Worm (Caenorhabditis elegans) whole organism, L4 larva: ENCODE results near the gene dkc-1.
A peak's percentile ranks its signal among the peaks of the same experiment; 100 is the strongest.

Source experiments
- F10B5.3 ChIP-seq: sonication (generic microtip); optimal IDR thresholded peaks from 2 replicates; lab custom pipeline; 2016; ENCODE audit warnings: mild to moderate bottlenecking, missing genetic modification characterization, missing compliant biosample characterization
- F26F4.8 ChIP-seq: fragments of 200-800 bp; sonication (Bioruptor generic); conservative IDR thresholded peaks from 2 replicates; pipeline ENCODE4 v1.3.6; 2022; ENCODE audit warnings: missing genetic modification characterization, missing compliant biosample characterization
- F37D6.2 ChIP-seq: sonication (generic microtip); optimal IDR thresholded peaks from 2 replicates; lab custom pipeline; 2016; ENCODE audit warnings: mild to moderate bottlenecking, missing genetic modification characterization, missing compliant biosample characterization
- F44E2.7 ChIP-seq: fragments of 200-800 bp; sonication (Bioruptor generic); IDR thresholded peaks from 2 replicates; pipeline ENCODE4 v2.1.2; 2022; ENCODE audit warnings: missing genetic modification characterization, missing compliant biosample characterization
- ZK337.2 ChIP-seq: fragments of 200-800 bp; sonication (Bioruptor generic); IDR thresholded peaks from 2 replicates; pipeline ENCODE4 v1.3.6; 2022; ENCODE audit warnings: missing genetic modification reagents, missing genetic modification characterization, missing compliant biosample characterization
- ceh-28 ChIP-seq: fragments of 150-350 bp; optimal IDR thresholded peaks from 2 replicates; lab custom pipeline; 2014; ENCODE audit warnings: missing biosample characterization, missing genetic modification reagents, missing genetic modification characterization
- ceh-32 ChIP-seq: sonication (generic microtip); optimal IDR thresholded peaks from 2 replicates; lab custom pipeline; 2016; ENCODE audit warnings: mild to moderate bottlenecking, missing genetic modification characterization, missing compliant biosample characterization; ENCODE audit not compliant: poor library complexity
- ceh-44 ChIP-seq: fragments of 200-800 bp; sonication (Bioruptor generic); IDR thresholded peaks from 2 replicates; pipeline ENCODE4 v1.3.6; 2022; ENCODE audit warnings: missing genetic modification reagents, missing genetic modification characterization, missing compliant biosample characterization
- ceh-62 ChIP-seq: sonication (generic microtip); optimal IDR thresholded peaks from 2 replicates; lab custom pipeline; 2017; ENCODE audit warnings: missing biosample characterization, missing genetic modification characterization
- ces-1 ChIP-seq: fragments of 150-350 bp; sonication (generic microtip); optimal IDR thresholded peaks from 4 replicates; lab custom pipeline; 2014; ENCODE audit warnings: missing biosample characterization, missing genetic modification reagents, missing genetic modification characterization
- ctbp-1 ChIP-seq: fragments of 200-800 bp; sonication (Bioruptor generic); IDR thresholded peaks from 2 replicates; pipeline ENCODE4 v1.3.6; 2022; ENCODE audit warnings: missing genetic modification reagents, missing genetic modification characterization, missing compliant biosample characterization
- daf-12 ChIP-seq: fragments of 150-350 bp; optimal IDR thresholded peaks from 2 replicates; lab custom pipeline; 2014; ENCODE audit warnings: missing biosample characterization, missing genetic modification reagents, missing genetic modification characterization
- daf-16 ChIP-seq, 3 experiments: sonication (generic microtip); optimal IDR thresholded peaks; 2 replicates each; lab custom pipeline; 2016 to 2017; ENCODE audit warnings: missing genetic modification characterization in 3 of 3, missing genetic modification reagents in 3 of 3, mild to moderate bottlenecking in 2 of 3, missing compliant biosample characterization in 2 of 3, missing biosample characterization in 1 of 3, moderate library complexity in 1 of 3
- daf-19 ChIP-seq: fragments of 200-800 bp; sonication (Bioruptor generic); conservative IDR thresholded peaks from 2 replicates; pipeline ENCODE4 v1.3.6; 2022; ENCODE audit warnings: missing genetic modification characterization, missing compliant biosample characterization
- daf-8 ChIP-seq: fragments of 200-800 bp; sonication (Bioruptor generic); IDR thresholded peaks from 2 replicates; pipeline ENCODE4 v1.3.6; 2022; ENCODE audit warnings: missing genetic modification characterization, missing compliant biosample characterization
- dmd-6 ChIP-seq: fragments of 200-800 bp; sonication (Bioruptor generic); IDR thresholded peaks from 2 replicates; pipeline ENCODE4 v1.3.6; 2022; ENCODE audit warnings: missing genetic modification reagents, missing genetic modification characterization, missing compliant biosample characterization
- dmd-8 ChIP-seq: fragments of 200-800 bp; sonication (Bioruptor generic); IDR thresholded peaks from 2 replicates; pipeline ENCODE4 v1.3.6; 2022; ENCODE audit warnings: missing genetic modification characterization, missing compliant biosample characterization
- dpl-1 ChIP-seq: fragments of 150-350 bp; optimal IDR thresholded peaks from 2 replicates; lab custom pipeline; 2014; ENCODE audit warnings: missing biosample characterization, missing genetic modification reagents, missing genetic modification characterization
- duxl-1 ChIP-seq: sonication (generic microtip); optimal IDR thresholded peaks from 2 replicates; lab custom pipeline; 2016; ENCODE audit warnings: mild to moderate bottlenecking, missing genetic modification characterization, moderate library complexity, missing compliant biosample characterization; ENCODE audit not compliant: poor library complexity
- dve-1 ChIP-seq: sonication (generic microtip); optimal IDR thresholded peaks from 2 replicates; lab custom pipeline; 2017; ENCODE audit warnings: antibody characterized with exemption, mild to moderate bottlenecking, missing genetic modification characterization, missing compliant biosample characterization; ENCODE audit not compliant: insufficient read depth
- egl-27 ChIP-seq: sonication (generic microtip); optimal IDR thresholded peaks from 3 replicates; lab custom pipeline; 2017; ENCODE audit warnings: missing biosample characterization, missing genetic modification reagents, missing genetic modification characterization
- egl-43 ChIP-seq: fragments of 200-800 bp; sonication (Bioruptor generic); IDR thresholded peaks from 2 replicates; pipeline ENCODE4 v1.3.6; 2022; ENCODE audit warnings: missing genetic modification reagents, missing genetic modification characterization, missing compliant biosample characterization
- hlh-30 ChIP-seq: sonication (generic microtip); optimal IDR thresholded peaks from 2 replicates; lab custom pipeline; 2017; ENCODE audit warnings: antibody characterized with exemption, mild to moderate bottlenecking, missing genetic modification characterization, missing compliant biosample characterization; ENCODE audit not compliant: insufficient read depth
- lim-7 ChIP-seq: fragments of 200-800 bp; sonication (Bioruptor generic); IDR thresholded peaks from 2 replicates; pipeline ENCODE4 v1.3.6; 2022; ENCODE audit warnings: missing genetic modification characterization, missing compliant biosample characterization
- lin-15B ChIP-seq: fragments of 150-350 bp; sonication (generic microtip); optimal IDR thresholded peaks from 3 replicates; lab custom pipeline; 2014; ENCODE audit warnings: missing biosample characterization, missing genetic modification characterization
- lin-29 ChIP-seq: fragments of 200-800 bp; sonication (Bioruptor generic); IDR thresholded peaks from 2 replicates; pipeline ENCODE4 v1.3.6; 2022; ENCODE audit warnings: missing genetic modification reagents, missing genetic modification characterization, missing compliant biosample characterization
- madf-5 ChIP-seq, 2 experiments: fragments of 200-800 bp; sonication (Bioruptor generic); IDR thresholded peaks; 2 replicates each; pipeline ENCODE4 v1.3.6; 2022; ENCODE audit warnings: missing compliant biosample characterization in 2 of 2, missing genetic modification characterization in 2 of 2
- madf-9 ChIP-seq: fragments of 200-800 bp; sonication (Bioruptor generic); conservative IDR thresholded peaks from 2 replicates; pipeline ENCODE4 v1.3.6; 2022; ENCODE audit warnings: missing genetic modification reagents, missing genetic modification characterization, missing compliant biosample characterization
- mdt-29 ChIP-seq: fragments of 200-800 bp; sonication (Bioruptor generic); IDR thresholded peaks from 2 replicates; pipeline ENCODE4 v1.3.6; 2022; ENCODE audit warnings: missing genetic modification reagents, missing genetic modification characterization, missing compliant biosample characterization
- mep-1 ChIP-seq: fragments of 150-350 bp; sonication (generic microtip); optimal IDR thresholded peaks from 3 replicates; lab custom pipeline; 2014; ENCODE audit warnings: missing biosample characterization, missing genetic modification characterization
- mes-2 ChIP-seq: sonication (generic microtip); optimal IDR thresholded peaks from 2 replicates; lab custom pipeline; 2016; ENCODE audit warnings: missing genotype, mild to moderate bottlenecking, missing genetic modification characterization, missing compliant biosample characterization; ENCODE audit not compliant: poor library complexity, severe bottlenecking
- nhr-11 ChIP-seq: fragments of 150-350 bp; optimal IDR thresholded peaks from 2 replicates; lab custom pipeline; 2014; ENCODE audit warnings: missing biosample characterization, missing genetic modification characterization
- nhr-111 ChIP-seq: fragments of 200-800 bp; sonication (Bioruptor generic); optimal IDR thresholded peaks from 2 replicates; lab custom pipeline; 2018; ENCODE audit warnings: mild to moderate bottlenecking, missing genetic modification characterization, missing compliant biosample characterization
- nhr-237 ChIP-seq: sonication (generic microtip); optimal IDR thresholded peaks from 2 replicates; lab custom pipeline; 2017; ENCODE audit warnings: missing biosample characterization, missing genetic modification characterization
- nhr-42 ChIP-seq: fragments of 200-800 bp; sonication (Bioruptor generic); IDR thresholded peaks from 2 replicates; pipeline ENCODE4 v1.3.6; 2022; ENCODE audit warnings: missing genetic modification characterization, missing compliant biosample characterization
- nhr-76 ChIP-seq: fragments of 150-350 bp; optimal IDR thresholded peaks from 2 replicates; lab custom pipeline; 2014; ENCODE audit warnings: missing biosample characterization, missing genetic modification characterization
- pha-4 ChIP-seq, 2 experiments: fragments of 150-350 bp in 1 of 2; fragments of 200-800 bp in 1 of 2; sonication (Bioruptor generic) in 1 of 2; IDR thresholded peaks in 1 of 2; optimal IDR thresholded peaks in 1 of 2; 2 replicates each; pipeline versions ENCODE4 v1.3.6 to Lab custom; 2014 to 2022; ENCODE audit warnings: missing genetic modification characterization in 2 of 2, missing genetic modification reagents in 2 of 2, missing biosample characterization in 1 of 2, missing compliant biosample characterization in 1 of 2
- php-3 ChIP-seq: fragments of 200-800 bp; sonication (Bioruptor generic); IDR thresholded peaks from 2 replicates; pipeline ENCODE4 v1.3.6; 2022; ENCODE audit warnings: missing genetic modification reagents, missing genetic modification characterization, missing compliant biosample characterization
- set-16 ChIP-seq: fragments of 200-800 bp; sonication (Bioruptor generic); IDR thresholded peaks from 2 replicates; pipeline ENCODE4 v1.3.6; 2022; ENCODE audit warnings: missing genetic modification reagents, missing genetic modification characterization, missing compliant biosample characterization
- skn-1 ChIP-seq: fragments of 150-350 bp; optimal IDR thresholded peaks from 2 replicates; lab custom pipeline; 2014; ENCODE audit warnings: missing biosample characterization, missing genetic modification characterization
- snpc-1.2 ChIP-seq: fragments of 200-800 bp; sonication (Bioruptor generic); IDR thresholded peaks from 2 replicates; pipeline ENCODE4 v1.3.6; 2022; ENCODE audit warnings: missing genetic modification reagents, missing genetic modification characterization, missing compliant biosample characterization
- tag-97 ChIP-seq: fragments of 200-800 bp; sonication (Bioruptor generic); IDR thresholded peaks from 2 replicates; pipeline ENCODE4 v1.3.6; 2022; ENCODE audit warnings: missing genetic modification characterization, missing compliant biosample characterization
- tra-1 ChIP-seq: fragments of 200-800 bp; sonication (Bioruptor generic); IDR thresholded peaks from 2 replicates; pipeline ENCODE4 v1.3.6; 2022; ENCODE audit warnings: missing genetic modification reagents, missing genetic modification characterization, missing compliant biosample characterization
- unc-62 ChIP-seq, 3 experiments: fragments of 150-350 bp in 1 of 3; sonication (generic microtip); optimal IDR thresholded peaks in 2 of 3; peaks in 1 of 3; 1 replicate in 1 of 3; 2 replicates in 2 of 3; lab custom pipeline; 2014 to 2017; ENCODE audit warnings: missing biosample characterization in 3 of 3, missing genetic modification characterization in 3 of 3, missing genetic modification reagents in 3 of 3, missing genotype in 1 of 3
- zag-1 ChIP-seq: fragments of 150-350 bp; optimal IDR thresholded peaks from 2 replicates; lab custom pipeline; 2014; ENCODE audit warnings: missing biosample characterization, missing genetic modification characterization
- zfp-2 ChIP-seq: sonication (generic microtip); optimal IDR thresholded peaks from 2 replicates; lab custom pipeline; 2016; ENCODE audit warnings: mild to moderate bottlenecking, missing genetic modification characterization, missing compliant biosample characterization
- ztf-7 ChIP-seq: fragments of 150-350 bp; optimal IDR thresholded peaks from 2 replicates; lab custom pipeline; 2014; ENCODE audit warnings: missing biosample characterization, missing genetic modification characterization

Gene dkc-1

ce11 chrIII:10704499-10704898 is 43.7 kb upstream of the dkc-1 start:
- no peak for TF ChIP-seq daf-19 (GFP tag; lab: Robert Waterston, UW)
- TF ChIP-seq F10B5.3 = no peak
- TF ChIP-seq nhr-111 (GFP tag; lab: Kevin White, UChicago) = no peak
- TF ChIP-seq unc-62 (GFP tag; optimal IDR thresholded peaks at IDR 0.05 in 1 of 2; lab: Kevin White, UChicago) = peak in 1 of 2 experiments; percentile 95
- no peak for TF ChIP-seq unc-62 (tag; optimal IDR thresholded peaks at IDR 0.05; lab: Kevin White, UChicago)
- TF ChIP-seq php-3 (GFP tag; lab: Robert Waterston, UW) = no peak

DNA sequence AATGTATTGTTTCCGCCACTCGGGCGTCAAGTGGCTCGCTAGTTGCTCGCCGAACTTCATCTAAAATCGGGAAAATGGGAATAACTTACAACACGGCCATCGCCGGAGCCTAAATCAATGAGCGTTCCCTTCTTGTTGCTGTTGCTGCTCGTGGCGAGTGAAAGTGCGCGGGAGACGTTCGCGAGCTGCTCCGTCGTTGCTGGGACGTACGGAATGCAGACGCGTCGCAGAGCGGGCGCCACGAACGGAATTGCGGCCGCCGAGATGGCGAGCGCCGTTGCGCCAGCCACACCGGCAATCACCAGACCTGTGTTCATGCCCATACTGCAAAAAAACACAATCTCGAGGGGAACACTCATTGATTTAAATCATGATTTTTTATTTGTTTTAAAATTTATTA is 41.7 kb upstream of the dkc-1 start:
- TF ChIP-seq set-16 (GFP tag; lab: Robert Waterston, UW) = peak; percentile 92
- no peak for TF ChIP-seq mdt-29 (GFP tag; lab: Robert Waterston, UW)
- TF ChIP-seq ces-1 = no peak
- 0 out of 2 replicates have a peak, but pooled peaks have one; percentile 52 for TF ChIP-seq egl-43
- TF ChIP-seq madf-9 (GFP tag; lab: Robert Waterston, UW) = no peak
- TF ChIP-seq F44E2.7 (GFP tag; lab: Robert Waterston, UW) = no peak
- TF ChIP-seq egl-27 (tag; lab: Kevin White, UChicago) = no peak
- no peak for TF ChIP-seq ztf-7
- no peak for TF ChIP-seq F10B5.3
- TF ChIP-seq lim-7 (GFP tag; lab: Robert Waterston, UW) = peak; percentile 24; the same call in 1 of the 2 replicates
- TF ChIP-seq ctbp-1 (GFP tag; lab: Robert Waterston, UW) = no peak
- TF ChIP-seq snpc-1.2 (GFP tag; lab: Robert Waterston, UW) = peak; percentile 26; the same call in 1 of the 2 replicates
- no peak for TF ChIP-seq ceh-28 (tag; lab: Kevin White, UChicago)
- no peak for TF ChIP-seq mep-1
- no peak for TF ChIP-seq ceh-32 (tag; lab: Kevin White, UChicago)
- TF ChIP-seq madf-5 (GFP tag; IDR thresholded peaks at IDR 0.05; lab: Robert Waterston, UW) = no peak
- no peak for TF ChIP-seq nhr-11 (tag; lab: Kevin White, UChicago)
- TF ChIP-seq php-3 (GFP tag; lab: Robert Waterston, UW) = 0 out of 2 replicates have a peak, but pooled peaks have one; percentile 14
- TF ChIP-seq nhr-42 (GFP tag; lab: Robert Waterston, UW) = no peak
- no peak for TF ChIP-seq daf-16 (GFP tag; optimal IDR thresholded peaks at IDR 0.05; lab: Kevin White, UChicago)
- no peak for TF ChIP-seq daf-16 (tag; optimal IDR thresholded peaks at IDR 0.05; lab: Kevin White, UChicago)
- TF ChIP-seq dmd-8 (GFP tag; lab: Robert Waterston, UW) = no peak
- TF ChIP-seq lin-15B (tag; lab: Kevin White, UChicago) = no peak
- no peak for TF ChIP-seq skn-1
- TF ChIP-seq tra-1 (GFP tag; lab: Robert Waterston, UW) = 0 out of 2 replicates have a peak, but pooled peaks have one; percentile 38
- TF ChIP-seq F26F4.8 (GFP tag; lab: Robert Waterston, UW) = no peak
- no peak for TF ChIP-seq ceh-62 (tag; lab: Kevin White, UChicago)
- TF ChIP-seq ceh-44 = no peak
- TF ChIP-seq nhr-76 (tag; lab: Kevin White, UChicago) = no peak
- TF ChIP-seq dve-1 = no peak
- TF ChIP-seq daf-12 (tag; lab: Kevin White, UChicago) = no peak
- TF ChIP-seq F37D6.2 (tag; lab: Kevin White, UChicago) = no peak
- TF ChIP-seq daf-8 = no peak
- TF ChIP-seq zag-1 (tag; lab: Kevin White, UChicago) = no peak
- no peak for TF ChIP-seq nhr-237 (tag; lab: Kevin White, UChicago)
- TF ChIP-seq, all 104 proteins: peak for 6

DNA sequence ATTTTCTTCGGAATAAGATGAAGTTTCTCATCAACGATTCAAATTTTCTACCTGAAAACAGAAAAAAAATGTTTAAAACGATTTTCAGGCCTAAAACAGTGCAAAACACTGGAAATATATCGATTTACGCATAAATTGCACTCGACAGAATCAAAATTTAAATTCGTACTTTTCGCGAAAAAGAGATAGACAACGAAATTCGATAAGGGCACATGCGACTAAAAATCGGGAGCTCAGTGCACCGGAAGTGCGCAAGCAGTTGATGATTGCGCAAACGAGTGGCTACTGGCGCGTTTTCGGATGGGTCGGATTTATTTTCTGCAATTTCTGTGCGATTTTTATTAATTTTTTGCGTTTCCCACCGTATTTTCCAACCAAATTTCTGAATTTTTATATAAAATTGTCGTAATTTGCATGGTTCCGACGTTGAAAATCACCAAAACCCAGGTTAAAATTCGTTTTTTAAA is 41.2 kb upstream of the dkc-1 start, which contains the start of the genes Y39A1A.21 and Y39A1A.22:
Y39A1A.21 (minus strand) TSS at position 51 of the 467 bp plus-strand sequence.
Y39A1A.22 (minus strand) TSS at position 57 of the 467 bp plus-strand sequence.
- 0 out of 2 replicates have a peak, but pooled peaks have one; percentile 45 for TF ChIP-seq pha-4 (GFP tag; IDR thresholded peaks at IDR 0.05; lab: Robert Waterston, UW)
- no peak for TF ChIP-seq pha-4 (tag; optimal IDR thresholded peaks at IDR 0.05; lab: Kevin White, UChicago)
- peak; percentile 80 for TF ChIP-seq dmd-6 (GFP tag; lab: Robert Waterston, UW)
- peak; percentile 69 for TF ChIP-seq hlh-30 (tag; lab: Kevin White, UChicago)
- TF ChIP-seq mep-1 = peak; percentile 81
- no peak for TF ChIP-seq lin-29 (GFP tag; lab: Robert Waterston, UW)
- peak; percentile 23 for TF ChIP-seq F10B5.3
- TF ChIP-seq duxl-1 = peak; percentile 44
- TF ChIP-seq mdt-29 (GFP tag; lab: Robert Waterston, UW) = peak; percentile 43; the same call in 1 of the 2 replicates
- TF ChIP-seq dpl-1 = peak; percentile 78
- 0 out of 2 replicates have a peak, but pooled peaks have one; percentile 43 for TF ChIP-seq ZK337.2 (GFP tag; lab: Robert Waterston, UW)
- TF ChIP-seq madf-9 (GFP tag; lab: Robert Waterston, UW) = peak; percentile 51
- TF ChIP-seq mes-2 (tag; lab: Kevin White, UChicago) = peak; percentile 84
- no peak for TF ChIP-seq tag-97
- peak; percentile 16 for TF ChIP-seq zfp-2 (tag; lab: Kevin White, UChicago)
